Fruit fly (Drosophila melanogaster) whole organism, embryonic: ENCODE measurements around the gene wrd.

Experiments
- CG10267 ChIP-seq: fragments of 200-800 bp; sonication (Bioruptor generic); optimal IDR thresholded peaks from 2 replicates; lab custom pipeline; 2018; ENCODE audit warnings: missing biosample characterization, mild to moderate bottlenecking, missing genetic modification characterization, moderate library complexity
- CG11504 ChIP-seq: fragments of 200-800 bp; sonication (Bioruptor generic); optimal IDR thresholded peaks from 3 replicates; lab custom pipeline; 2019; ENCODE audit warnings: missing biosample characterization, mild to moderate bottlenecking, missing genetic modification characterization, moderate library complexity
- CG11560 ChIP-seq: fragments of 200-800 bp; sonication (Bioruptor generic); IDR thresholded peaks from 3 replicates; pipeline ENCODE4 v1.3.6; 2022; ENCODE audit warnings: missing biosample characterization, missing genetic modification characterization
- CG12155 ChIP-seq: fragments of 200-800 bp; sonication (Bioruptor generic); optimal IDR thresholded peaks from 3 replicates; lab custom pipeline; 2016; ENCODE audit warnings: missing biosample characterization, missing genetic modification characterization
- CG12659 ChIP-seq: fragments of 200-800 bp; sonication (Bioruptor generic); optimal IDR thresholded peaks from 3 replicates; lab custom pipeline; 2017; ENCODE audit warnings: mild to moderate bottlenecking, missing biosample characterization, missing genetic modification reagents, missing genetic modification characterization
- CG12769 ChIP-seq: fragments of 200-800 bp; sonication (Bioruptor generic); optimal IDR thresholded peaks from 2 replicates; lab custom pipeline; 2019; ENCODE audit warnings: missing biosample characterization, mild to moderate bottlenecking, missing genetic modification characterization, moderate library complexity
- CG14860 ChIP-seq: fragments of 200-800 bp; sonication (Bioruptor generic); IDR thresholded peaks from 3 replicates; pipeline ENCODE4 v1.3.6; 2022; ENCODE audit warnings: missing biosample characterization, missing genetic modification characterization; ENCODE audit not compliant: partially characterized antibody
- CG15601 ChIP-seq: fragments of 200-800 bp; sonication (Bioruptor generic); optimal IDR thresholded peaks from 3 replicates; lab custom pipeline; 2019; ENCODE audit warnings: missing biosample characterization, mild to moderate bottlenecking, missing genetic modification characterization, moderate library complexity
- CG1603 ChIP-seq: fragments of 200-800 bp; sonication (Bioruptor generic); optimal IDR thresholded peaks from 2 replicates; lab custom pipeline; 2019; ENCODE audit warnings: missing biosample characterization, mild to moderate bottlenecking, missing genetic modification characterization, moderate library complexity
- CG16813 ChIP-seq: fragments of 200-800 bp; sonication (Bioruptor generic); IDR thresholded peaks from 3 replicates; pipeline ENCODE4 v1.3.6; 2022; ENCODE audit warnings: missing biosample characterization, missing genetic modification characterization; ENCODE audit not compliant: partially characterized antibody
- CG16863 ChIP-seq: fragments of 200-800 bp; sonication (Bioruptor generic); optimal IDR thresholded peaks from 3 replicates; lab custom pipeline; 2016; ENCODE audit warnings: missing biosample characterization, missing genetic modification characterization
- CG17361 ChIP-seq: fragments of 200-800 bp; sonication (Bioruptor generic); IDR thresholded peaks from 3 replicates; pipeline ENCODE4 v1.3.6; 2022; ENCODE audit warnings: missing biosample characterization, missing genetic modification characterization
- CG17829 ChIP-seq: fragments of 200-800 bp; optimal IDR thresholded peaks from 2 replicates; lab custom pipeline; 2019; ENCODE audit warnings: missing biosample characterization, mild to moderate bottlenecking, missing genetic modification characterization, moderate library complexity
- CG18619 ChIP-seq: fragments of 200-800 bp; sonication (Bioruptor generic); optimal IDR thresholded peaks from 3 replicates; lab custom pipeline; 2017; ENCODE audit warnings: missing biosample characterization, mild to moderate bottlenecking, missing genetic modification characterization
- CG2712 ChIP-seq: fragments of 200-800 bp; optimal IDR thresholded peaks from 3 replicates; lab custom pipeline; 2019; ENCODE audit warnings: missing biosample characterization, mild to moderate bottlenecking, missing genetic modification characterization, moderate library complexity
- CG34224 ChIP-seq: fragments of 200-800 bp; sonication (Bioruptor generic); IDR thresholded peaks from 3 replicates; pipeline ENCODE4 v1.3.6; 2022; ENCODE audit warnings: missing biosample characterization, missing genetic modification characterization; ENCODE audit not compliant: partially characterized antibody
- CG42726 ChIP-seq: fragments of 200-800 bp; sonication (Bioruptor generic); IDR thresholded peaks from 2 replicates; pipeline ENCODE4 v1.3.6; 2022; ENCODE audit warnings: missing biosample characterization, missing genetic modification characterization; ENCODE audit not compliant: partially characterized antibody
- CG6765 ChIP-seq: fragments of 200-800 bp; sonication (Bioruptor generic); optimal IDR thresholded peaks from 3 replicates; lab custom pipeline; 2017; ENCODE audit warnings: missing biosample characterization, mild to moderate bottlenecking, missing genetic modification characterization
- CG7963 ChIP-seq: fragments of 200-800 bp; sonication (Bioruptor generic); IDR thresholded peaks from 3 replicates; pipeline ENCODE4 v1.3.6; 2022; ENCODE audit warnings: missing biosample characterization, missing genetic modification characterization; ENCODE audit not compliant: partially characterized antibody
- CG9797 ChIP-seq: fragments of 200-800 bp; sonication (Bioruptor generic); optimal IDR thresholded peaks from 3 replicates; lab custom pipeline; 2018; ENCODE audit warnings: missing biosample characterization, mild to moderate bottlenecking, missing genetic modification characterization
- CHES-1-like ChIP-seq: fragments of 200-800 bp; sonication (Bioruptor generic); optimal IDR thresholded peaks from 2 replicates; lab custom pipeline; 2016; ENCODE audit warnings: missing biosample characterization, missing genetic modification characterization
- Dp ChIP-seq: fragments of 200-800 bp; sonication (Bioruptor generic); optimal IDR thresholded peaks from 2 replicates; lab custom pipeline; 2018; ENCODE audit warnings: missing biosample characterization, mild to moderate bottlenecking, missing genetic modification characterization, moderate library complexity
- Ets97D ChIP-seq: fragments of 200-800 bp; sonication (Bioruptor generic); optimal IDR thresholded peaks from 3 replicates; lab custom pipeline; 2016; ENCODE audit warnings: missing biosample characterization, missing genetic modification characterization
- HmgD ChIP-seq: fragments of 200-800 bp; sonication (Bioruptor generic); optimal IDR thresholded peaks from 3 replicates; lab custom pipeline; 2016; ENCODE audit warnings: missing biosample characterization, missing genetic modification characterization
- Hr39 ChIP-seq: fragments of >200 bp; optimal IDR thresholded peaks from 2 replicates; lab custom pipeline; 2017
- Lhr ChIP-seq: fragments of 200-800 bp; sonication (Bioruptor generic); optimal IDR thresholded peaks from 3 replicates; lab custom pipeline; 2017; ENCODE audit warnings: mild to moderate bottlenecking, missing biosample characterization, missing genetic modification reagents, missing genetic modification characterization
- MESR4 ChIP-seq: fragments of 200-800 bp; sonication (Bioruptor generic); optimal IDR thresholded peaks from 2 replicates; lab custom pipeline; 2018; ENCODE audit warnings: missing biosample characterization, mild to moderate bottlenecking, missing genetic modification characterization, moderate library complexity
- Med ChIP-seq: fragments of 200-800 bp; sonication (Bioruptor generic); peaks from one replicate; lab custom pipeline; 2016; ENCODE audit warnings: missing biosample characterization, missing genetic modification characterization, mild to moderate bottlenecking, inconsistent platforms, moderate library complexity
- Nf-YB ChIP-seq: fragments of 200-800 bp; sonication (Bioruptor generic); optimal IDR thresholded peaks from 3 replicates; lab custom pipeline; 2019; ENCODE audit warnings: missing biosample characterization, mild to moderate bottlenecking, missing genetic modification characterization, moderate library complexity
- YL-1 ChIP-seq: fragments of 200-800 bp; sonication (Bioruptor generic); optimal IDR thresholded peaks from 3 replicates; lab custom pipeline; 2017; ENCODE audit warnings: missing biosample characterization, mild to moderate bottlenecking, missing genetic modification characterization
- ase ChIP-seq: fragments of 200-800 bp; sonication (Bioruptor generic); IDR thresholded peaks from 3 replicates; pipeline ENCODE4 v1.3.6; 2022; ENCODE audit warnings: missing biosample characterization, missing genetic modification characterization
- caup ChIP-seq: fragments of 200-800 bp; sonication (Bioruptor generic); optimal IDR thresholded peaks from 3 replicates; lab custom pipeline; 2017; ENCODE audit warnings: missing biosample characterization, mild to moderate bottlenecking, missing genetic modification characterization, moderate library complexity; ENCODE audit not compliant: severe bottlenecking
- chinmo ChIP-seq: fragments of 200-800 bp; sonication (Bioruptor generic); IDR thresholded peaks from 4 replicates; pipeline ENCODE4 v1.3.6; 2022; ENCODE audit warnings: missing biosample characterization, missing genetic modification characterization; ENCODE audit not compliant: partially characterized antibody
- gfzf ChIP-seq: fragments of 200-800 bp; sonication (Bioruptor generic); optimal IDR thresholded peaks from 2 replicates; lab custom pipeline; 2016; ENCODE audit warnings: missing biosample characterization, mild to moderate bottlenecking, missing genetic modification characterization, moderate library complexity
- grau ChIP-seq: fragments of 200-800 bp; optimal IDR thresholded peaks from 3 replicates; lab custom pipeline; 2019; ENCODE audit warnings: missing biosample characterization, mild to moderate bottlenecking, missing genetic modification characterization, moderate library complexity
- gt ChIP-seq: fragments of 200-800 bp; sonication (Bioruptor generic); IDR thresholded peaks from 2 replicates; pipeline ENCODE4 v1.3.6; 2022; ENCODE audit warnings: missing biosample characterization, missing genetic modification characterization
- hb ChIP-seq: fragments of 200-800 bp; sonication (Bioruptor generic); IDR thresholded peaks from 3 replicates; pipeline ENCODE4 v1.3.6; 2022; ENCODE audit warnings: missing biosample characterization, missing genetic modification characterization; ENCODE audit not compliant: partially characterized antibody
- inv ChIP-seq: fragments of 200-800 bp; sonication (Bioruptor generic); IDR thresholded peaks from 2 replicates; pipeline ENCODE4 v1.3.6; 2022; ENCODE audit warnings: missing biosample characterization, missing genetic modification characterization; ENCODE audit not compliant: partially characterized antibody
- ken ChIP-seq: fragments of 200-800 bp; sonication (Bioruptor generic); IDR thresholded peaks from 3 replicates; pipeline ENCODE4 v1.3.6; 2022; ENCODE audit warnings: missing biosample characterization, missing genetic modification characterization
- knrl ChIP-seq: fragments of 200-800 bp; sonication (Bioruptor generic); IDR thresholded peaks from 3 replicates; pipeline ENCODE4 v1.3.6; 2022; ENCODE audit warnings: missing biosample characterization, missing genetic modification characterization; ENCODE audit not compliant: partially characterized antibody
- nerfin-1 ChIP-seq: fragments of 200-800 bp; sonication (Bioruptor generic); optimal IDR thresholded peaks from 3 replicates; lab custom pipeline; 2019; ENCODE audit warnings: missing biosample characterization, mild to moderate bottlenecking, missing genetic modification characterization, moderate library complexity
- peb ChIP-seq: fragments of 200-800 bp; sonication (Bioruptor generic); IDR thresholded peaks from 2 replicates; pipeline ENCODE4 v1.3.6; 2022; ENCODE audit warnings: missing biosample characterization, missing genetic modification characterization
- phol ChIP-seq: fragments of 200-800 bp; sonication (Bioruptor generic); optimal IDR thresholded peaks from 3 replicates; lab custom pipeline; 2018; ENCODE audit warnings: missing biosample characterization, mild to moderate bottlenecking, missing genetic modification characterization, moderate library complexity
- stwl ChIP-seq: fragments of 200-800 bp; sonication (Bioruptor generic); optimal IDR thresholded peaks from 3 replicates; lab custom pipeline; 2018; ENCODE audit warnings: missing biosample characterization, mild to moderate bottlenecking, missing genetic modification characterization, moderate library complexity
- tin ChIP-seq: fragments of 200-800 bp; sonication (Bioruptor generic); optimal IDR thresholded peaks from 3 replicates; lab custom pipeline; 2016; ENCODE audit warnings: missing biosample characterization, missing genetic modification characterization
- trem ChIP-seq: fragments of 200-800 bp; optimal IDR thresholded peaks from 3 replicates; lab custom pipeline; 2019; ENCODE audit warnings: missing biosample characterization, mild to moderate bottlenecking, missing genetic modification characterization, moderate library complexity
- unpg ChIP-seq: fragments of 200-800 bp; sonication (Bioruptor generic); optimal IDR thresholded peaks from 3 replicates; lab custom pipeline; 2018; ENCODE audit warnings: missing biosample characterization, mild to moderate bottlenecking, missing genetic modification characterization, moderate library complexity

Gene wrd

DNA sequence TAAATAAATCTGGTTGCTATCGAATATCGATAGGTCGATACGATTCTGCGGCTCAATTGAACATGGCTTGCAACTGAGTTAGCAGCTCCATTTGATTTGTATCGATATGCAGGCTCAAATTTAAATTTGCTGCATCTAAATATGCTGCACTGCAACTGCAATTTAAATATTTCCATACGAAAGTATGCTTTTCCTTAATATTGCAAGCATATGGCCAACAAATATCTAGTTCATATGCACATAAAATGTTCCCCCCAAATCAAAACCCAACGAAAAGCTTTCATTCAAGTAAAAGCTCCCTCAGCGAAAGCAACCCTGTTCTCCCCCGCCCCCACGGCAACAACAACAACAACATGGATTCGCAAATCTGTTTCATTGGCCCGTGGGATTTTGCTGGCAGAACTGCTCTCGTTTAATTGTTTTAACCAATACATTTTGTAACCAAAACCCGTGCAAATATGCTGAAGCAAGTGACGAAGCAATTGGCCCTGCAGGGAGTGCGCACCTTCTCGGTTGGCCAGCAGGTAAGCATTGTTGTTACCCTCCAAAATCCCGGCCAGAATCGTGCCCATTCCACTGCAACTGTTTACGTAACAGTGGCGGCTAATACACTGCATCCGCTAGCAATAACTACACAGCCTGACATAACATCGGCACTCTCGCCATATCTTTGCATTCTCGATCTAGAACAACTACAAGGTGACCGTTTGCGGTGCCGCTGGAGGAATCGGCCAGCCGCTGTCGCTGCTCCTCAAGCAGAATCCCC, 58.7 kb downstream of the wrd start, which contains the start of the genes CG7168 and Mdh2 (continued):
- TF ChIP-seq caup (peak; percentile 9), CG16863 (GFP tag; lab: Kevin White, UChicago) (no peak), stwl (peak; percentile 86), Nf-YB (peak; percentile 88), grau (tag; lab: Kevin White, UChicago) (peak; percentile 1), HmgD (GFP tag; lab: Kevin White, UChicago) (peak; percentile 2), CG12659 (GFP tag; lab: Kevin White, UChicago) (peak; percentile 77), Med (peak; percentile 72), CG17829 (peak; percentile 31), ken (GFP tag; lab: Robert Waterston, UW) (no peak), CG12155 (no peak), Lhr (GFP tag; lab: Kevin White, UChicago) (peak; percentile 16), gfzf (GFP tag; lab: Kevin White, UChicago) (peak; percentile 18), chinmo (GFP tag; lab: Robert Waterston, UW) (peak; percentile 73; the same call in 3 of the 4 replicates), unpg (GFP tag; lab: Kevin White, UChicago) (no peak), knrl (GFP tag; lab: Robert Waterston, UW) (peak; percentile 79), tin (GFP tag; lab: Kevin White, UChicago) (peak; percentile 4), CG7963 (GFP tag; lab: Robert Waterston, UW) (peak; percentile 90), inv (GFP tag; lab: Robert Waterston, UW) (peak; percentile 63), Dp (peak; percentile 76), Ets97D (peak; percentile 67), CG2712 (peak; percentile 13), MESR4 (GFP tag; lab: Kevin White, UChicago) (peak; percentile 34), phol (tag; lab: Kevin White, UChicago) (peak; percentile 44), hb (GFP tag; lab: Robert Waterston, UW) (peak; percentile 82), gt (no peak), nerfin-1 (tag; lab: Kevin White, UChicago) (peak; percentile 18), CG10267 (tag; lab: Kevin White, UChicago) (peak; percentile 16), Hr39 (lab: Kevin White, UChicago) (no peak), trem (peak; percentile 99), CG1603 (tag; lab: Kevin White, UChicago) (peak; percentile 53), ase (GFP tag; lab: Robert Waterston, UW) (no peak), CG15601 (peak; percentile 15), CG18619 (GFP tag; lab: Kevin White, UChicago) (no peak), CG11560 (tag; lab: Robert Waterston, UW) (peak; percentile 80; the same call in 2 of the 3 replicates), peb (GFP tag; lab: Robert Waterston, UW) (no peak), CG34224 (peak; percentile 79), CG14860 (GFP tag; lab: Robert Waterston, UW) (peak; percentile 79), CHES-1-like (peak; percentile 36), CG12769 (tag; lab: Kevin White, UChicago) (peak; percentile 69), CG42726 (GFP tag; lab: Robert Waterston, UW) (peak; percentile 79), CG11504 (tag; lab: Kevin White, UChicago) (peak; percentile 2), CG17361 (GFP tag; lab: Robert Waterston, UW) (no peak), CG9797 (peak; percentile 30), CG6765 (GFP tag; lab: Kevin White, UChicago) (peak; percentile 36), YL-1 (peak; percentile 0), CG16813 (GFP tag; lab: Robert Waterston, UW) (peak; percentile 81)
